Worm (Caenorhabditis elegans): ENCODE measurements around the gene chat-1.

DNA sequence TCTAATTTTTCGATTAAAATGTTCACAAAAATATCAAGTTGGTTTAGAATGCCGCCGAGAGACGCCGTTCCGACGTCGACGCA, at the start of gene chat-1:
- no peak for TF ChIP-seq ref-1 (GFP tag; conservative IDR thresholded peaks at IDR 0.05)
- no peak for TF ChIP-seq klf-2 (GFP tag; conservative IDR thresholded peaks at IDR 0.05)
- TF ChIP-seq tab-1 (GFP tag; IDR thresholded peaks at IDR 0.05) = no peak
- no peak for TF ChIP-seq flt-1 (GFP tag; IDR thresholded peaks at IDR 0.05)
- TF ChIP-seq cog-1 (tag; optimal IDR thresholded peaks at IDR 0.05) = no peak
- 0 out of 2 replicates have a peak, but pooled peaks have one; percentile 1 for TF ChIP-seq T22C8.4 (GFP tag; IDR thresholded peaks at IDR 0.05)
- no peak for TF ChIP-seq ztf-29 (GFP tag; IDR thresholded peaks at IDR 0.05)
- no peak for TF ChIP-seq ztf-23 (GFP tag; IDR thresholded peaks at IDR 0.05)
